Worm (Caenorhabditis elegans) whole organism, L1 larva: ENCODE measurements around the gene msp-40.
"Not testable (repeated sequence)": the region's sequence is repeated elsewhere in the genome, so short reads cannot be mapped to it uniquely, and the experiment has no call there.

Source experiments
- C16A3.4 ChIP-seq: fragments of 150-350 bp; optimal IDR thresholded peaks from 2 replicates; lab custom pipeline; 2014; ENCODE audit warnings: missing biosample characterization, missing genetic modification characterization
- Y116A8C.19 ChIP-seq: sonication (generic microtip); optimal IDR thresholded peaks from 2 replicates; lab custom pipeline; 2016; ENCODE audit warnings: missing compliant biosample characterization, missing genetic modification characterization, borderline replicate concordance
- aly-2 ChIP-seq: fragments of 150-350 bp; optimal IDR thresholded peaks from 2 replicates; lab custom pipeline; 2014; ENCODE audit warnings: missing biosample characterization, missing genetic modification characterization
- ama-1 ChIP-seq: fragments of 150-350 bp; optimal IDR thresholded peaks from 2 replicates; lab custom pipeline; 2014
- blmp-1 ChIP-seq: fragments of 150-350 bp; optimal IDR thresholded peaks from 2 replicates; lab custom pipeline; 2014; ENCODE audit warnings: missing biosample characterization, missing genetic modification characterization
- ceh-63 ChIP-seq: fragments of 200-800 bp; sonication (Bioruptor generic); optimal IDR thresholded peaks from 2 replicates; lab custom pipeline; 2018; ENCODE audit warnings: mild to moderate bottlenecking, missing genetic modification characterization, missing compliant biosample characterization
- ceh-8 ChIP-seq: fragments of 200-800 bp; sonication (Bioruptor generic); optimal IDR thresholded peaks from 2 replicates; lab custom pipeline; 2018; ENCODE audit warnings: mild to moderate bottlenecking, missing genetic modification characterization, moderate library complexity, missing compliant biosample characterization
- ceh-82 ChIP-seq, 3 experiments: fragments of 150-350 bp in 1 of 3; sonication (generic microtip) in 2 of 3; optimal IDR thresholded peaks; 2 replicates each; lab custom pipeline; 2014 to 2017; ENCODE audit warnings: missing biosample characterization in 3 of 3, missing genetic modification characterization in 3 of 3
- ceh-88 ChIP-seq: fragments of 200-800 bp; sonication (Bioruptor generic); IDR thresholded peaks from 2 replicates; pipeline ENCODE4 v1.3.6; 2022; ENCODE audit warnings: missing genetic modification characterization, missing compliant biosample characterization
- ceh-90 ChIP-seq: sonication (generic microtip); optimal IDR thresholded peaks from 2 replicates; lab custom pipeline; 2016; ENCODE audit warnings: missing genetic modification characterization, missing compliant biosample characterization
- ces-1 ChIP-seq: fragments of 150-350 bp; optimal IDR thresholded peaks from 2 replicates; lab custom pipeline; 2014; ENCODE audit warnings: missing biosample characterization, missing genetic modification reagents, missing genetic modification characterization
- dpl-1 ChIP-seq, 3 experiments: fragments of 150-350 bp in 2 of 3; sonication (generic microtip) in 1 of 3; optimal IDR thresholded peaks; 2 replicates each; lab custom pipeline; 2014 to 2017; ENCODE audit warnings: missing biosample characterization in 3 of 3, missing genetic modification characterization in 3 of 3, missing genetic modification reagents in 3 of 3
- efl-1 ChIP-seq, 4 experiments: fragments of 150-350 bp; optimal IDR thresholded peaks in 3 of 4; peaks in 1 of 4; 1 replicate in 1 of 4; 2 replicates in 3 of 4; lab custom pipeline; 2014; ENCODE audit warnings: missing biosample characterization in 2 of 4, missing genetic modification characterization in 2 of 4, missing genetic modification reagents in 2 of 4
- egl-13 ChIP-seq: sonication (generic microtip); optimal IDR thresholded peaks from 2 replicates; lab custom pipeline; 2016; ENCODE audit warnings: missing genotype, missing genetic modification reagents, missing genetic modification characterization, missing compliant biosample characterization
- egl-27 ChIP-seq, 2 experiments: fragments of 150-350 bp in 1 of 2; sonication (generic microtip); optimal IDR thresholded peaks; 3 replicates each; lab custom pipeline; 2017 to 2018; ENCODE audit warnings: missing biosample characterization in 2 of 2, missing genetic modification characterization in 2 of 2, missing genetic modification reagents in 2 of 2
- elt-2 ChIP-seq: sonication (generic microtip); optimal IDR thresholded peaks from 2 replicates; lab custom pipeline; 2016; ENCODE audit warnings: missing genetic modification characterization, mild to moderate bottlenecking, inconsistent platforms, missing compliant biosample characterization, missing genetic modification reagents
- elt-3 ChIP-seq, 6 experiments: fragments of 150-350 bp in 1 of 6; sonication (generic microtip); optimal IDR thresholded peaks; 2 replicates each; lab custom pipeline; 2017 to 2018; ENCODE audit warnings: missing biosample characterization in 6 of 6, missing genetic modification characterization in 6 of 6, inconsistent platforms in 1 of 6
- fkh-10 ChIP-seq: sonication (generic microtip); optimal IDR thresholded peaks from 2 replicates; lab custom pipeline; 2017; ENCODE audit warnings: missing biosample characterization, missing genetic modification reagents, missing genetic modification characterization
- fkh-4 ChIP-seq: sonication (generic microtip); optimal IDR thresholded peaks from 2 replicates; lab custom pipeline; 2016; ENCODE audit warnings: missing compliant biosample characterization, missing genetic modification characterization, borderline replicate concordance
- fkh-8 ChIP-seq: sonication (generic microtip); optimal IDR thresholded peaks from 2 replicates; lab custom pipeline; 2016; ENCODE audit warnings: mild to moderate bottlenecking, missing genetic modification characterization, missing compliant biosample characterization
- fos-1 ChIP-seq: fragments of 150-350 bp; optimal IDR thresholded peaks from 2 replicates; lab custom pipeline; 2014; ENCODE audit warnings: missing biosample characterization, missing genetic modification characterization
- grh-1 ChIP-seq: fragments of 200-800 bp; sonication (Bioruptor generic); IDR thresholded peaks from 2 replicates; pipeline ENCODE4 v1.3.6; 2022; ENCODE audit warnings: missing genetic modification reagents, missing genetic modification characterization, missing compliant biosample characterization
- hlh-17 ChIP-seq: fragments of 200-800 bp; sonication (Bioruptor generic); optimal IDR thresholded peaks from 2 replicates; lab custom pipeline; 2018; ENCODE audit warnings: missing genetic modification characterization, mild to moderate bottlenecking, missing compliant biosample characterization, moderate library complexity, borderline replicate concordance
- hlh-4 ChIP-seq: sonication (generic microtip); optimal IDR thresholded peaks from 2 replicates; lab custom pipeline; 2016; ENCODE audit warnings: mild to moderate bottlenecking, missing genetic modification characterization, missing compliant biosample characterization
- irx-1 ChIP-seq: sonication (generic microtip); optimal IDR thresholded peaks from 2 replicates; lab custom pipeline; 2016; ENCODE audit warnings: missing genetic modification characterization, missing compliant biosample characterization
- isw-1 ChIP-seq: fragments of 200-800 bp; sonication (Bioruptor generic); IDR thresholded peaks from 2 replicates; pipeline ENCODE4 v1.3.6; 2022; ENCODE audit warnings: missing genetic modification characterization, missing compliant biosample characterization
- lin-14 ChIP-seq: fragments of 200-800 bp; sonication (Bioruptor generic); optimal IDR thresholded peaks from 2 replicates; lab custom pipeline; 2018; ENCODE audit warnings: mild to moderate bottlenecking, missing genetic modification characterization, moderate library complexity, missing compliant biosample characterization
- lin-39 ChIP-seq: fragments of 150-350 bp; optimal IDR thresholded peaks from 2 replicates; lab custom pipeline; 2014; ENCODE audit warnings: missing biosample characterization, missing genetic modification reagents, missing genetic modification characterization
- mef-2 ChIP-seq: fragments of 150-350 bp; optimal IDR thresholded peaks from 2 replicates; lab custom pipeline; 2014; ENCODE audit warnings: missing biosample characterization, missing genetic modification characterization
- nhr-11 ChIP-seq: fragments of 150-350 bp; optimal IDR thresholded peaks from 2 replicates; lab custom pipeline; 2014; ENCODE audit warnings: missing biosample characterization, missing genetic modification characterization
- nhr-237 ChIP-seq: fragments of 150-350 bp; optimal IDR thresholded peaks from 2 replicates; lab custom pipeline; 2014; ENCODE audit warnings: missing biosample characterization, missing genetic modification characterization
- nhr-77 ChIP-seq: fragments of 150-350 bp; optimal IDR thresholded peaks from 2 replicates; lab custom pipeline; 2014; ENCODE audit warnings: missing biosample characterization, missing genetic modification characterization
- nhr-84 ChIP-seq: sonication (generic microtip); optimal IDR thresholded peaks from 2 replicates; lab custom pipeline; 2017; ENCODE audit warnings: missing biosample characterization, missing genetic modification characterization
- nhr-85 ChIP-seq: sonication (generic microtip); peaks from one replicate; lab custom pipeline; 2016; ENCODE audit warnings: missing genetic modification characterization, inconsistent platforms, missing compliant biosample characterization
- pag-3 ChIP-seq: sonication (generic microtip); optimal IDR thresholded peaks from 2 replicates; lab custom pipeline; 2017; ENCODE audit warnings: missing genetic modification characterization, mild to moderate bottlenecking, missing compliant biosample characterization, antibody characterized with exemption, borderline replicate concordance; ENCODE audit not compliant: insufficient read depth
- pax-3 ChIP-seq: fragments of 200-800 bp; sonication (Bioruptor generic); optimal IDR thresholded peaks from 2 replicates; lab custom pipeline; 2018; ENCODE audit warnings: mild to moderate bottlenecking, missing genetic modification characterization, moderate library complexity, missing compliant biosample characterization
- pqm-1 ChIP-seq: sonication (generic microtip); optimal IDR thresholded peaks from 3 replicates; lab custom pipeline; 2017; ENCODE audit warnings: missing biosample characterization, missing genetic modification characterization
- rnt-1 ChIP-seq: sonication (generic microtip); optimal IDR thresholded peaks from 2 replicates; lab custom pipeline; 2016; ENCODE audit warnings: mild to moderate bottlenecking, missing genetic modification characterization, moderate library complexity, missing compliant biosample characterization
- skn-1 ChIP-seq: fragments of 150-350 bp; optimal IDR thresholded peaks from 2 replicates; lab custom pipeline; 2014; ENCODE audit warnings: missing biosample characterization, missing genetic modification characterization
- sox-4 ChIP-seq: sonication (generic microtip); optimal IDR thresholded peaks from 2 replicates; lab custom pipeline; 2016; ENCODE audit warnings: missing genetic modification characterization, missing compliant biosample characterization
- sptf-1 ChIP-seq: fragments of 150-350 bp; optimal IDR thresholded peaks from 2 replicates; lab custom pipeline; 2014; ENCODE audit warnings: missing biosample characterization, missing genetic modification characterization
- sup-37 ChIP-seq: fragments of 200-800 bp; sonication (Bioruptor generic); optimal IDR thresholded peaks from 2 replicates; lab custom pipeline; 2018; ENCODE audit warnings: mild to moderate bottlenecking, missing genetic modification characterization, missing compliant biosample characterization
- tbx-2 ChIP-seq: sonication (generic microtip); optimal IDR thresholded peaks from 2 replicates; lab custom pipeline; 2016; ENCODE audit warnings: missing genetic modification characterization, missing compliant biosample characterization
- unc-30 ChIP-seq: sonication (generic microtip); optimal IDR thresholded peaks from 2 replicates; lab custom pipeline; 2017; ENCODE audit warnings: missing biosample characterization, missing genetic modification characterization
- unc-98 ChIP-seq: fragments of 200-800 bp; sonication (Bioruptor generic); IDR thresholded peaks from 2 replicates; pipeline ENCODE4 v1.3.6; 2022; ENCODE audit warnings: missing genetic modification characterization, missing compliant biosample characterization
- ztf-11 ChIP-seq, 2 experiments: sonication (generic microtip); optimal IDR thresholded peaks; 2 replicates each; lab custom pipeline; 2016 to 2017; ENCODE audit warnings: missing genetic modification characterization in 2 of 2, missing biosample characterization in 1 of 2, missing compliant biosample characterization in 1 of 2

msp-40 gene

DNA sequence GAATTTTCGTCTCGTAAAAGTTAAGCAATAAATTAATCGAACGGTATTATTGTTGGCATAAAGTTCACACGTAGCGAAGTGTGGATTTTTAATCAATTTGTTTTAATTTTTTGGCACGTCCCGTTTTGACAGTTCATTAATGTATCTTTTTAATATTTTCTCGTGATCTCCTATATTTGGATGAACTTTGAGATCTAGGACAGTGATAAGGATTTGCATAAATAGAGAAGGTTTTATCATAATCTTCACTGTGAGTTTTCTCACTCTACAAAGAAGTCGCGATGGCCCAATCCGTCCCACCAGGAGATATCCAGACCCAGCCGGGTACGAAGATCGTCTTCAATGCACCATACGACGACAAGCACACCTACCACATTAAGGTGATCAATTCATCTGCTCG is at the start of gene msp-40, which contains the start of gene C33F10.8:
msp-40 (plus strand) TSS at position 282 of the 400 bp plus-strand sequence.
C33F10.8 (minus strand) TSS at position 101 of the 400 bp plus-strand sequence.
- TF ChIP-seq fkh-8, elt-2, aly-2 (tag; lab: Kevin White, UChicago): not testable (repeated sequence)

DNA sequence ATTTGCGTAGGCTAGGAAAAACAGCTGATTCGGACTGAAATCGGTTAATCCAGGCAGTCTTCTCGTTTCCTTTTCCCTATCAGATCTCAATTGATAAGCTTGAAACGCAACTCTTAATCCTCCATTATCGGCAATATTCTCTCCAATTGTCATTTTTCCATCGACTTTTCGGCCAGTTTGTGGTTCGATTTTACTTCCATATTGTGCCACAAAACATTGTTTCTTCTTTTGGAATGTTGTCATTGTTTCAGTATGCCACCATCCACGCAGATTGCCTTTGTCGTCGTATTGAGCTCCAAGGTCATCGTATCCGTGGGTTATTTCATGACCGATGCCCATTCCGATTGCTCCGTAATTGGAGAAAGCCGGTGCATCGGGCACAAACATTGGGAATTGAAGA is 49.4 kb upstream of the msp-40 start:
- TF ChIP-seq ceh-63 (no peak), fkh-4 (tag; lab: Kevin White, UChicago) (no peak), pax-3 (tag; lab: Kevin White, UChicago) (no peak), grh-1 (no peak), blmp-1 (tag; lab: Kevin White, UChicago) (no peak), hlh-4 (tag; lab: Kevin White, UChicago) (no peak)

DNA sequence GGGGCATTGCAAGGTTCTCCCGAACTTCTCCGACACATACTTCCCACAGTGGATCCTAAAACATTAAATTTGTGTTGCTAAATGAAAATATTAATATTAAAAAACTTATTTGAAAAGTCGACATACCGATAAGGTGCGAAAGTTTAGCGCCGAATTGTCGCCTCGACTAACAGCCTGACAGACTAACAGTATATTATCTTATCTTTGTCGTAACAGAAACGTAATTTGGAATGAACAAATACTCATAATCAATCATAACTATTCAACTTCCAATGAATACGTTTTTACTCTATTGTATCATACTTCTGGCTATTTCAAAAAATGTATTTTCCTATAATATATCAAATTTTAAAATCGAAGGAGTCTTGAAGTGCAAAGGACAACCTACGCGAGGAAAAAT is 48.3 kb upstream of the msp-40 start, which contains the start of gene F26G1.11:
F26G1.11 (plus strand) TSS at position 205 of the 400 bp plus-strand sequence.
- TF ChIP-seq ceh-63 (no peak), lin-39 (no peak), irx-1 (tag; lab: Kevin White, UChicago) (no peak), blmp-1 (tag; lab: Kevin White, UChicago) (peak; percentile 31), ces-1 (GFP tag; lab: Kevin White, UChicago) (no peak), ceh-82 (tag; optimal IDR thresholded peaks at IDR 0.05; lab: Kevin White, UChicago) (no peak), nhr-85 (tag; lab: Kevin White, UChicago) (no peak), skn-1 (no peak), hlh-17 (GFP tag; lab: Kevin White, UChicago) (no peak), ama-1 (lab: Kevin White, UChicago) (no peak), fos-1 (tag; lab: Kevin White, UChicago) (no peak), hlh-4 (tag; lab: Kevin White, UChicago) (no peak), nhr-237 (tag; lab: Kevin White, UChicago) (no peak), rnt-1 (tag; lab: Kevin White, UChicago) (no peak), tbx-2 (tag; lab: Kevin White, UChicago) (no peak), nhr-77 (tag; lab: Kevin White, UChicago) (no peak), lin-14 (GFP tag; lab: Kevin White, UChicago) (peak; percentile 7), ztf-11 (tag; optimal IDR thresholded peaks at IDR 0.05; lab: Kevin White, UChicago) (no peak), elt-2 (tag; lab: Kevin White, UChicago) (peak; percentile 94), sox-4 (tag; lab: Kevin White, UChicago) (no peak), isw-1 (GFP tag; lab: Robert Waterston, UW) (no peak), elt-3 (tag; optimal IDR thresholded peaks at IDR 0.05; lab: Kevin White, UChicago) (peak in 1 of 6 experiments; percentile 34), ceh-88 (GFP tag; lab: Robert Waterston, UW) (no peak), fkh-10 (GFP tag; lab: Kevin White, UChicago) (no peak), unc-30 (tag; lab: Kevin White, UChicago) (no peak)

DNA sequence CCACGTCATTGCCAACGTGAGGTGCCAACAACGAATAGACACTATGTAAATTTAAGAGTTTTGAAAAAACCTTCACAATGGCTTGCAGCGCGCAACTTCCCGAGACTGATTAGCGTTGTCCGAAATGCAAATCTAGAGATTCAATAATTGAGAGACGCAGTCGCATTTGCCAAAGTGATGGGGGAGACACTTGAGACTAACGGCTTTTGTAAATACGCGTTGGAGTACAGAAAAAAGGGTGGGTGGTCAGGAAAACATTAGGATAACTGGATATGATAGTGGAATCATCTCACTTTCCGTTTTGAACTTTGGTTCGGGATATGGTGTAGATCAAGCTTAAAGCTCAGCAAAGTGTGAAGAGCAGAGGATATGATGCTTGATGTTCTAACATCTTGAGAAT is 45.5 kb upstream of the msp-40 start:
- TF ChIP-seq efl-1 (optimal IDR thresholded peaks at IDR 0.05; lab: Kevin White, UChicago) (no peak), efl-1 (GFP tag; optimal IDR thresholded peaks at IDR 0.05 in 1 of 2; lab: Kevin White, UChicago) (peak in 1 of 2 experiments; percentile 66), pag-3 (no peak)

DNA sequence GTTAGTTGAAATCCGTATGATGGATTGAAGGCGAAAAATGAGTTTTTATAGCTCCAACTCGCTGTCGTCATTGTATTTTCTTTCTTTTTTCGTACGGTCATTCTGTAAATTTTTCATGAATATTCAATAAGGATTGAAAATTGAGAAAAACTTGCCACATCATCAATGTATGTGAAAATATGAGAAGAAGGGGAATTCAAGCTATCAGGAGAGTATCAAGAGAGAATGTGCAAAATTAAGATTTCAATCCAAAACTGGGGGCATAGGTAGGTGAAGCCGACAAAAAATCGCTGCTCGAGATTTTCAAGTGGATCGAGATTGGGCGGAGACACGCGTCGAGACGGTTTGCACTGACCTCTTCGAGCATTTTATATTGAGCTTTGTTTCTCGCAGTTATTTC is 40.8 kb upstream of the msp-40 start, which contains the start of gene nep-12:
nep-12 (minus strand) TSS at position 101 of the 400 bp plus-strand sequence.
- TF ChIP-seq unc-98, result no peak
- TF ChIP-seq nhr-11 (tag; lab: Kevin White, UChicago), result no peak
- no peak for TF ChIP-seq isw-1 (GFP tag; lab: Robert Waterston, UW)
- TF ChIP-seq nhr-84 (tag; lab: Kevin White, UChicago), result no peak
- TF ChIP-seq dpl-1 (GFP tag; optimal IDR thresholded peaks at IDR 0.05; lab: Kevin White, UChicago), result no peak
- no peak for TF ChIP-seq C16A3.4 (tag; lab: Kevin White, UChicago)
- no peak for TF ChIP-seq pqm-1
- TF ChIP-seq sptf-1 (tag; lab: Kevin White, UChicago), result no peak
- TF ChIP-seq mef-2 (tag; lab: Kevin White, UChicago), result no peak
- TF ChIP-seq Y116A8C.19 (tag; lab: Kevin White, UChicago), result no peak
- TF ChIP-seq sup-37 (GFP tag; lab: Kevin White, UChicago), result no peak
- TF ChIP-seq ceh-88 (GFP tag; lab: Robert Waterston, UW), result no peak
- TF ChIP-seq egl-27 (tag; optimal IDR thresholded peaks at IDR 0.05; lab: Kevin White, UChicago), result no peak
- TF ChIP-seq ceh-8 (GFP tag; lab: Kevin White, UChicago), result no peak
- no peak for TF ChIP-seq egl-13 (tag; lab: Kevin White, UChicago)
- no peak for TF ChIP-seq ceh-90 (tag; lab: Kevin White, UChicago)
